Fruit fly (Drosophila melanogaster): ENCODE results near the gene CG14079.

dm6 chr3L:19058824-19059223 lies 39.0 kb upstream of the CG14079 start:
- no peak for TF ChIP-seq insv (optimal IDR thresholded peaks at IDR 0.05)
- no peak for TF ChIP-seq Myc (optimal IDR thresholded peaks at IDR 0.05)
- TF ChIP-seq ttk (optimal IDR thresholded peaks at IDR 0.05): no peak
- TF ChIP-seq psq (optimal IDR thresholded peaks at IDR 0.05): no peak
- TF ChIP-seq Sin3A (optimal IDR thresholded peaks at IDR 0.05): no peak
- TF ChIP-seq h (optimal IDR thresholded peaks at IDR 0.05): no peak

Data from Kc167 (cell line).